Fruit fly (Drosophila melanogaster): Measurements from ENCODE around the gene Ir68a.

Gene Ir68a

dm6 chr3L:11272243-11273012 lies 36.4 kb upstream of the Ir68a start (continued):
- no peak for TF ChIP-seq H15 (GFP tag; IDR thresholded peaks at IDR 0.05)
- no peak for TF ChIP-seq sens (GFP tag)
- no peak for TF ChIP-seq pzg (GFP tag; optimal IDR thresholded peaks at IDR 0.05)
- TF ChIP-seq GATAe (GFP tag; conservative IDR thresholded peaks at IDR 0.05) = 0 out of 2 replicates have a peak, but pooled peaks have one; percentile 10
- TF ChIP-seq grau (tag; optimal IDR thresholded peaks at IDR 0.05) = peak; percentile 38
- TF ChIP-seq CG10366 (GFP tag; IDR thresholded peaks at IDR 0.05) = no peak
- no peak for TF ChIP-seq Mes4 (GFP tag; optimal IDR thresholded peaks at IDR 0.05)
- no peak for TF ChIP-seq CG7271 (tag; optimal IDR thresholded peaks at IDR 0.05)
- TF ChIP-seq CG13123 (GFP tag; optimal IDR thresholded peaks at IDR 0.05) = no peak
- TF ChIP-seq CG12155 (GFP tag; optimal IDR thresholded peaks at IDR 0.05) = no peak
- peak in 1 of 2 experiments; percentile 45 for TF ChIP-seq Hr51 (GFP tag; optimal IDR thresholded peaks at IDR 0.05)
- no peak for TF ChIP-seq zf30C (GFP tag; optimal IDR thresholded peaks at IDR 0.05)
- TF ChIP-seq CG4328 (GFP tag; optimal IDR thresholded peaks at IDR 0.05) = no peak
- TF ChIP-seq Deaf1 (tag; optimal IDR thresholded peaks at IDR 0.05) = peak; percentile 21
- TF ChIP-seq CG8765 (GFP tag; IDR thresholded peaks at IDR 0.05) = no peak
- TF ChIP-seq eyg (GFP tag; optimal IDR thresholded peaks at IDR 0.05) = no peak
- TF ChIP-seq Optix (GFP tag; IDR thresholded peaks at IDR 0.05) = no peak
- TF ChIP-seq nerfin-1 (tag; optimal IDR thresholded peaks at IDR 0.05) = no peak
- TF ChIP-seq CG8281 (tag; optimal IDR thresholded peaks at IDR 0.05) = no peak
- TF ChIP-seq CG31388 (GFP tag; optimal IDR thresholded peaks at IDR 0.05) = no peak
- TF ChIP-seq CG9437 (GFP tag; optimal IDR thresholded peaks at IDR 0.05) = peak; percentile 21
- TF ChIP-seq Dbx (GFP tag; IDR thresholded peaks at IDR 0.05) = peak; percentile 12; the same call in 1 of the 3 replicates
- no peak for TF ChIP-seq wdn (GFP tag; IDR thresholded peaks at IDR 0.05)
- no peak for TF ChIP-seq CG4617 (GFP tag; optimal IDR thresholded peaks at IDR 0.05; ENCODE audit: borderline replicate concordance)
- TF ChIP-seq chif (GFP tag; optimal IDR thresholded peaks at IDR 0.05) = no peak
- TF ChIP-seq CG12236 (GFP tag; optimal IDR thresholded peaks at IDR 0.05) = no peak
- TF ChIP-seq Myb (GFP tag; optimal IDR thresholded peaks at IDR 0.05) = no peak
- no peak; the same call in 1 of the 2 replicates for TF ChIP-seq CG11247 (GFP tag; IDR thresholded peaks at IDR 0.05)
- TF ChIP-seq CG13775 (GFP tag; optimal IDR thresholded peaks at IDR 0.05) = no peak
- TF ChIP-seq E2f2 (GFP tag; IDR thresholded peaks at IDR 0.05) = peak; percentile 25; the same call in 1 of the 2 replicates
- TF ChIP-seq CoRest (tag; optimal IDR thresholded peaks at IDR 0.05) = peak; percentile 50
- peak; percentile 48 for TF ChIP-seq nmo (GFP tag; optimal IDR thresholded peaks at IDR 0.05)
- TF ChIP-seq Dek (tag; optimal IDR thresholded peaks at IDR 0.05) = peak; percentile 33
- no peak for TF ChIP-seq sc (optimal IDR thresholded peaks at IDR 0.05)
- TF ChIP-seq sc (GFP tag; optimal IDR thresholded peaks at IDR 0.05) = no peak
- no peak for TF ChIP-seq ase (GFP tag; IDR thresholded peaks at IDR 0.05)
- TF ChIP-seq CG6254 (GFP tag; optimal IDR thresholded peaks at IDR 0.05) = no peak
- no peak for TF ChIP-seq ERR (GFP tag; optimal IDR thresholded peaks at IDR 0.05)
- TF ChIP-seq CG4730 (GFP tag; IDR thresholded peaks at IDR 0.05) = peak; percentile 16; the same call in 1 of the 2 replicates
- no peak for TF ChIP-seq Dfd (GFP tag; optimal IDR thresholded peaks at IDR 0.05)
- TF ChIP-seq Neu2 (GFP tag; optimal IDR thresholded peaks at IDR 0.05; ENCODE audit: borderline replicate concordance) = no peak
- no peak for TF ChIP-seq dm (GFP tag; optimal IDR thresholded peaks at IDR 0.05)
- no peak for TF ChIP-seq CG11085 (GFP tag; IDR thresholded peaks at IDR 0.05)
- no peak for TF ChIP-seq Oli (tag; optimal IDR thresholded peaks at IDR 0.05)
- no peak for TF ChIP-seq tll (GFP tag; optimal IDR thresholded peaks at IDR 0.05)
- no peak for TF ChIP-seq en (GFP tag; optimal IDR thresholded peaks at IDR 0.05)
- TF ChIP-seq CG4404 (GFP tag; IDR thresholded peaks at IDR 0.05) = no peak
- no peak for TF ChIP-seq bbx (GFP tag; IDR thresholded peaks at IDR 0.05; ENCODE audit: partially characterized antibody)
- no peak for TF ChIP-seq Adf1 (GFP tag; IDR thresholded peaks at IDR 0.05)
- TF ChIP-seq CG9609 (GFP tag; optimal IDR thresholded peaks at IDR 0.05) = no peak

Measured in whole organism, embryonic.